Worm (Caenorhabditis elegans) whole organism, young adult: ENCODE results near the gene rad-23.
A peak's percentile ranks its signal among the peaks of the same experiment; 100 is the strongest.

Experiments
- B0261.1 ChIP-seq: sonication (generic microtip); optimal IDR thresholded peaks from 2 replicates; lab custom pipeline; 2016; ENCODE audit warnings: mild to moderate bottlenecking, missing genetic modification characterization, moderate library complexity, missing compliant biosample characterization
- C06A6.2 ChIP-seq: fragments of 200-800 bp; sonication (Bioruptor generic); conservative IDR thresholded peaks from 2 replicates; pipeline ENCODE4 v1.3.6; 2022; ENCODE audit warnings: missing genetic modification characterization, missing compliant biosample characterization
- F37B4.10 ChIP-seq: fragments of 200-800 bp; sonication (Bioruptor generic); IDR thresholded peaks from 2 replicates; pipeline ENCODE4 v1.3.6; 2022; ENCODE audit warnings: missing genetic modification characterization, missing compliant biosample characterization
- F39B2.1 ChIP-seq: fragments of 200-800 bp; sonication (Bioruptor generic); IDR thresholded peaks from 2 replicates; pipeline ENCODE4 v1.3.6; 2022; ENCODE audit warnings: missing genetic modification reagents, missing genetic modification characterization, missing compliant biosample characterization
- F57C9.4 ChIP-seq: sonication (generic microtip); optimal IDR thresholded peaks from 2 replicates; lab custom pipeline; 2017; ENCODE audit warnings: mild to moderate bottlenecking, missing genetic modification characterization, missing compliant biosample characterization
- K11D2.4 ChIP-seq: fragments of 200-800 bp; sonication (Bioruptor generic); IDR thresholded peaks from 2 replicates; pipeline ENCODE4 v1.3.6; 2022; ENCODE audit warnings: missing genetic modification reagents, missing genetic modification characterization, missing compliant biosample characterization
- ZK185.1 ChIP-seq: sonication (generic microtip); optimal IDR thresholded peaks from 2 replicates; lab custom pipeline; 2016; ENCODE audit warnings: mild to moderate bottlenecking, missing genetic modification characterization, missing compliant biosample characterization; ENCODE audit not compliant: poor library complexity, severe bottlenecking
- ama-1 ChIP-seq, 3 experiments: fragments of 150-350 bp in 1 of 3; sonication (generic microtip) in 2 of 3; optimal IDR thresholded peaks; 2 replicates each; lab custom pipeline; 2014 to 2018; ENCODE audit warnings: missing biosample characterization in 2 of 3, missing genetic modification characterization in 2 of 3, missing genetic modification reagents in 2 of 3
- aptf-3 ChIP-seq: fragments of 200-800 bp; sonication (Bioruptor generic); IDR thresholded peaks from 2 replicates; pipeline ENCODE4 v1.3.6; 2022; ENCODE audit warnings: missing genetic modification characterization, missing compliant biosample characterization
- bed-1 ChIP-seq: fragments of 200-800 bp; sonication (Bioruptor generic); IDR thresholded peaks from 2 replicates; pipeline ENCODE4 v1.3.6; 2022; ENCODE audit warnings: missing genetic modification reagents, missing genetic modification characterization, missing compliant biosample characterization
- cebp-1 ChIP-seq, 2 experiments: fragments of 200-800 bp in 1 of 2; sonication (Bioruptor generic) in 1 of 2; sonication (generic microtip) in 1 of 2; IDR thresholded peaks in 1 of 2; optimal IDR thresholded peaks in 1 of 2; 2 replicates each; pipeline versions ENCODE4 v1.3.6 to Lab custom; 2017 to 2022; ENCODE audit warnings: missing compliant biosample characterization in 2 of 2, missing genetic modification characterization in 2 of 2, mild to moderate bottlenecking in 1 of 2, missing genetic modification reagents in 1 of 2, moderate library complexity in 1 of 2
- ceh-40 ChIP-seq: fragments of 200-800 bp; sonication (Bioruptor generic); IDR thresholded peaks from 2 replicates; pipeline ENCODE4 v1.3.6; 2022; ENCODE audit warnings: missing genetic modification characterization, missing compliant biosample characterization
- ceh-79 ChIP-seq: sonication (generic microtip); optimal IDR thresholded peaks from 2 replicates; lab custom pipeline; 2017; ENCODE audit warnings: mild to moderate bottlenecking, missing genetic modification characterization, missing compliant biosample characterization
- gei-17 ChIP-seq: fragments of 200-800 bp; sonication (Bioruptor generic); optimal IDR thresholded peaks from 2 replicates; lab custom pipeline; 2018; ENCODE audit warnings: mild to moderate bottlenecking, missing genetic modification characterization, missing compliant biosample characterization
- him-1 ChIP-seq: sonication (generic microtip); optimal IDR thresholded peaks from 2 replicates; lab custom pipeline; 2016; ENCODE audit warnings: missing genotype, missing genetic modification reagents, missing genetic modification characterization, missing compliant biosample characterization
- hlh-12 ChIP-seq: sonication (generic microtip); optimal IDR thresholded peaks from 2 replicates; lab custom pipeline; 2016; ENCODE audit warnings: missing genetic modification characterization, missing compliant biosample characterization
- hmg-1.2 ChIP-seq: fragments of 200-800 bp; sonication (Bioruptor generic); IDR thresholded peaks from 2 replicates; pipeline ENCODE4 v1.3.6; 2022; ENCODE audit warnings: missing genetic modification reagents, missing genetic modification characterization, missing compliant biosample characterization
- hrde-1 ChIP-seq: sonication (generic microtip); optimal IDR thresholded peaks from 2 replicates; lab custom pipeline; 2016; ENCODE audit warnings: missing genetic modification characterization, mild to moderate bottlenecking, missing compliant biosample characterization, moderate library complexity, missing genotype, missing genetic modification reagents, borderline replicate concordance
- let-526 ChIP-seq: fragments of 200-800 bp; sonication (Bioruptor generic); IDR thresholded peaks from 2 replicates; pipeline ENCODE4 v1.3.6; 2022; ENCODE audit warnings: missing genetic modification reagents, missing genetic modification characterization, missing compliant biosample characterization
- lin-26 ChIP-seq: fragments of 200-800 bp; sonication (Bioruptor generic); IDR thresholded peaks from 2 replicates; pipeline ENCODE4 v1.3.6; 2022; ENCODE audit warnings: missing genetic modification reagents, missing genetic modification characterization, missing compliant biosample characterization
- lin-40 ChIP-seq: sonication (generic microtip); optimal IDR thresholded peaks from 2 replicates; lab custom pipeline; 2016; ENCODE audit warnings: missing genetic modification characterization, mild to moderate bottlenecking, missing compliant biosample characterization, missing genotype, missing genetic modification reagents
- lsl-1 ChIP-seq: fragments of 200-800 bp; sonication (Bioruptor generic); optimal IDR thresholded peaks from 2 replicates; lab custom pipeline; 2018; ENCODE audit warnings: mild to moderate bottlenecking, missing genetic modification characterization, moderate library complexity, missing compliant biosample characterization
- lsy-27 ChIP-seq: sonication (generic microtip); optimal IDR thresholded peaks from 2 replicates; lab custom pipeline; 2017; ENCODE audit warnings: missing genetic modification characterization, mild to moderate bottlenecking, missing compliant biosample characterization, antibody characterized with exemption, missing genotype, borderline replicate concordance; ENCODE audit not compliant: insufficient read depth
- madf-10 ChIP-seq: sonication (generic microtip); optimal IDR thresholded peaks from 2 replicates; lab custom pipeline; 2016; ENCODE audit warnings: mild to moderate bottlenecking, missing genetic modification characterization, missing compliant biosample characterization
- madf-3 ChIP-seq: fragments of 200-800 bp; sonication (Bioruptor generic); IDR thresholded peaks from 2 replicates; pipeline ENCODE4 v1.3.6; 2022; ENCODE audit warnings: missing genetic modification reagents, missing genetic modification characterization, missing compliant biosample characterization
- madf-6 ChIP-seq: fragments of 200-800 bp; sonication (Bioruptor generic); IDR thresholded peaks from 2 replicates; pipeline ENCODE4 v1.3.6; 2022; ENCODE audit warnings: missing genetic modification reagents, missing genetic modification characterization, missing compliant biosample characterization
- mes-4 ChIP-seq: sonication (generic microtip); optimal IDR thresholded peaks from 2 replicates; lab custom pipeline; 2016; ENCODE audit warnings: missing genotype, missing genetic modification characterization, missing compliant biosample characterization
- nfya-1 ChIP-seq: sonication (generic microtip); optimal IDR thresholded peaks from 2 replicates; lab custom pipeline; 2017; ENCODE audit warnings: antibody characterized with exemption, missing compliant biosample characterization, missing genetic modification characterization, borderline replicate concordance; ENCODE audit not compliant: insufficient read depth
- nfyb-1 ChIP-seq: fragments of 200-800 bp; sonication (Bioruptor generic); IDR thresholded peaks from 2 replicates; pipeline ENCODE4 v1.3.6; 2022; ENCODE audit warnings: missing genetic modification reagents, missing genetic modification characterization, missing compliant biosample characterization
- nhr-179 ChIP-seq: sonication (generic microtip); optimal IDR thresholded peaks from 2 replicates; lab custom pipeline; 2016; ENCODE audit warnings: mild to moderate bottlenecking, missing genetic modification characterization, missing compliant biosample characterization
- nhr-27 ChIP-seq: fragments of 200-800 bp; sonication (Bioruptor generic); optimal IDR thresholded peaks from 2 replicates; lab custom pipeline; 2018; ENCODE audit warnings: mild to moderate bottlenecking, missing genetic modification characterization, moderate library complexity, missing compliant biosample characterization
- rcor-1 ChIP-seq: fragments of 200-800 bp; sonication (Bioruptor generic); IDR thresholded peaks from 2 replicates; pipeline ENCODE4 v1.3.6; 2022; ENCODE audit warnings: missing genetic modification reagents, missing genetic modification characterization, missing compliant biosample characterization
- rec-8 ChIP-seq, 2 experiments: sonication (generic microtip); optimal IDR thresholded peaks; 2 replicates each; lab custom pipeline; 2016; ENCODE audit warnings: mild to moderate bottlenecking in 2 of 2, missing genetic modification characterization in 2 of 2, missing genetic modification reagents in 2 of 2, missing genotype in 2 of 2, missing biosample characterization in 1 of 2, missing compliant biosample characterization in 1 of 2, moderate library complexity in 1 of 2
- repo-1 ChIP-seq: sonication (generic microtip); optimal IDR thresholded peaks from 2 replicates; lab custom pipeline; 2017; ENCODE audit warnings: mild to moderate bottlenecking, missing genetic modification characterization, missing compliant biosample characterization
- snpc-1.1 ChIP-seq: sonication (generic microtip); optimal IDR thresholded peaks from 2 replicates; lab custom pipeline; 2017; ENCODE audit warnings: missing genetic modification characterization, mild to moderate bottlenecking, missing compliant biosample characterization, antibody characterized with exemption, moderate library complexity, missing genotype, missing genetic modification reagents; ENCODE audit not compliant: insufficient read depth
- snpc-1.3 ChIP-seq: sonication (generic microtip); optimal IDR thresholded peaks from 2 replicates; lab custom pipeline; 2017; ENCODE audit warnings: missing genetic modification characterization, mild to moderate bottlenecking, missing compliant biosample characterization, antibody characterized with exemption, moderate library complexity, missing genotype, missing genetic modification reagents; ENCODE audit not compliant: insufficient read depth
- snpc-3.4 ChIP-seq: sonication (generic microtip); optimal IDR thresholded peaks from 2 replicates; lab custom pipeline; 2017; ENCODE audit warnings: missing genetic modification characterization, mild to moderate bottlenecking, missing compliant biosample characterization, antibody characterized with exemption, moderate library complexity, missing genotype, missing genetic modification reagents
- sptf-2 ChIP-seq: fragments of 200-800 bp; sonication (Bioruptor generic); optimal IDR thresholded peaks from 2 replicates; lab custom pipeline; 2018; ENCODE audit warnings: mild to moderate bottlenecking, missing genetic modification characterization, missing compliant biosample characterization
- tbx-9 ChIP-seq: sonication (generic microtip); optimal IDR thresholded peaks from 2 replicates; lab custom pipeline; 2016; ENCODE audit warnings: borderline replicate concordance, missing genetic modification characterization, inconsistent platforms, missing compliant biosample characterization
- unc-130 ChIP-seq: sonication (generic microtip); optimal IDR thresholded peaks from 2 replicates; lab custom pipeline; 2016; ENCODE audit warnings: missing genetic modification reagents, missing genetic modification characterization, missing compliant biosample characterization
- zfh-2 ChIP-seq: fragments of 200-800 bp; sonication (Bioruptor generic); conservative IDR thresholded peaks from 2 replicates; pipeline ENCODE4 v1.3.6; 2022; ENCODE audit warnings: missing genetic modification reagents, missing genetic modification characterization, missing compliant biosample characterization
- zim-3 ChIP-seq: sonication (generic microtip); optimal IDR thresholded peaks from 2 replicates; lab custom pipeline; 2017; ENCODE audit warnings: mild to moderate bottlenecking, missing genetic modification characterization, moderate library complexity, missing compliant biosample characterization
- ztf-26 ChIP-seq: sonication (generic microtip); optimal IDR thresholded peaks from 2 replicates; lab custom pipeline; 2017; ENCODE audit warnings: missing genetic modification characterization, missing compliant biosample characterization
- ztf-28 ChIP-seq: fragments of 200-800 bp; sonication (Bioruptor generic); IDR thresholded peaks from 2 replicates; pipeline ENCODE4 v1.3.6; 2022; ENCODE audit warnings: missing genetic modification reagents, missing genetic modification characterization, missing compliant biosample characterization

Gene rad-23

ce11 chrII:11634057-11634676, 18.4 kb downstream of the rad-23 start (continued):
- TF ChIP-seq ztf-28 (GFP tag; lab: Robert Waterston, UW): no peak
- no peak for TF ChIP-seq madf-3 (GFP tag; lab: Robert Waterston, UW)
- TF ChIP-seq cebp-1 (GFP tag; IDR thresholded peaks at IDR 0.05; lab: Robert Waterston, UW): peak; percentile 78
- peak; percentile 93 for TF ChIP-seq cebp-1 (tag; optimal IDR thresholded peaks at IDR 0.05; lab: Kevin White, UChicago)
- TF ChIP-seq K11D2.4 (GFP tag; lab: Robert Waterston, UW): peak; percentile 82
- TF ChIP-seq madf-6 (GFP tag; lab: Robert Waterston, UW): peak; percentile 32; the same call in 1 of the 2 replicates
- TF ChIP-seq nhr-27: no peak
- TF ChIP-seq lsy-27 (tag; lab: Kevin White, UChicago): no peak
- TF ChIP-seq nfya-1 (tag; lab: Kevin White, UChicago): no peak
- TF ChIP-seq ztf-26 (tag; lab: Kevin White, UChicago): peak; percentile 89
- no peak for TF ChIP-seq ceh-40 (GFP tag; lab: Robert Waterston, UW)
- TF ChIP-seq lin-26: peak; percentile 63; the same call in 1 of the 2 replicates
- TF ChIP-seq repo-1: peak; percentile 67
- TF ChIP-seq C06A6.2 (GFP tag; lab: Robert Waterston, UW): peak; percentile 76
- no peak for TF ChIP-seq rec-8 (tag; optimal IDR thresholded peaks at IDR 0.05; lab: Kevin White, UChicago)
- TF ChIP-seq rcor-1 (GFP tag; lab: Robert Waterston, UW): peak; percentile 63; the same call in 1 of the 2 replicates
- no peak for TF ChIP-seq snpc-1.3 (tag; lab: Kevin White, UChicago)
- peak; percentile 60 for TF ChIP-seq ZK185.1 (tag; lab: Kevin White, UChicago)
- peak; percentile 7 for TF ChIP-seq snpc-3.4 (tag; lab: Kevin White, UChicago)
- no peak for TF ChIP-seq lsl-1 (GFP tag; lab: Kevin White, UChicago)
- TF ChIP-seq ceh-79: no peak
- TF ChIP-seq zfh-2: peak; percentile 98
- TF ChIP-seq madf-10 (tag; lab: Kevin White, UChicago): peak; percentile 94
- peak; percentile 7 for TF ChIP-seq snpc-1.1
- TF ChIP-seq hlh-12 (tag; lab: Kevin White, UChicago): no peak
- peak; percentile 23; the same call in 1 of the 2 replicates for TF ChIP-seq let-526 (GFP tag; lab: Robert Waterston, UW)
- no peak for TF ChIP-seq F57C9.4 (tag; lab: Kevin White, UChicago)
- TF ChIP-seq aptf-3 (GFP tag; lab: Robert Waterston, UW): no peak
- no peak for TF ChIP-seq zim-3 (tag; lab: Kevin White, UChicago)
- no peak for TF ChIP-seq mes-4 (tag; lab: Kevin White, UChicago)
- peak; percentile 95 for TF ChIP-seq hmg-1.2 (GFP tag; lab: Robert Waterston, UW)
- no peak for TF ChIP-seq bed-1 (GFP tag; lab: Robert Waterston, UW)
- TF ChIP-seq F39B2.1: no peak
- no peak for TF ChIP-seq hrde-1
- peak; percentile 26 for TF ChIP-seq sptf-2
- no peak for TF ChIP-seq ama-1 (optimal IDR thresholded peaks at IDR 0.05; lab: Kevin White, UChicago)
- no peak for TF ChIP-seq ama-1 (GFP tag; optimal IDR thresholded peaks at IDR 0.05; lab: Kevin White, UChicago)
- TF ChIP-seq nfyb-1: peak; percentile 88
- TF ChIP-seq B0261.1 (tag; lab: Kevin White, UChicago): no peak
- no peak for TF ChIP-seq tbx-9 (tag; lab: Kevin White, UChicago)
- peak; percentile 70 for TF ChIP-seq gei-17
- TF ChIP-seq F37B4.10: no peak
- no peak for TF ChIP-seq him-1
- TF ChIP-seq nhr-179 (tag; lab: Kevin White, UChicago): no peak
- peak; percentile 87 for TF ChIP-seq lin-40 (tag; lab: Kevin White, UChicago)
- no peak for TF ChIP-seq unc-130 (GFP tag; lab: Kevin White, UChicago)
